Fruit fly (Drosophila melanogaster): ENCODE data around the gene Naa60.
A peak's percentile ranks its signal among the peaks of the same experiment; 100 is the strongest.

Naa60 gene

DNA sequence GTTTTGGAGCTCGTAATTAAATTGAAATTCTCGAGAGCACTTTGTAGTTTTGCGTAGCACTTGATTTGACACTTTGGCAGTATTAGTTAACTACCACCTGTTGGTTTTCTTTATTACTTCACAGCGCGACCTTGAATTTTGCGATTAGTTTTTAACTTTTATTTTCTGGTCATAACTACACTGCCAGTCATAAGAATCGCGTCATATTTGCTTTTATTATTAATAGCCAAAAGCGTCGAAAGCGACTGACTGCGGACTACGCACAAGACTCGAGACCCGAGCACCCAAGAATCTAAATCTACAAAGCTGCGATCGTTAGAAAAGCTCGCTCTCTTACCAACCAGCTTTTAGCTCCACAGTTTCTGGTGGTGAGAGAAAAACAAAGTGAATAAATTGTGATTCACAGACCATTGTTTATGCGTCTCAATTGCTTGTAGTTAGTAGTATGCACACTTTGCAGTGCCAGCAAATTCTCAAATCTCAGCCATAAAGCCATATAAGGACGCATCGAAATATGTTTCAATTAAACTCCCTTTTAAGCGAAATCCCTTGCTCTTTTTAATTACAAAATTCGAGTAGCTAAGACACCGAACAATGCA, 33.6 kb downstream of the Naa60 start, which contains the start of gene CG42268 (continued):
- peak; percentile 6; the same call in 1 of the 2 replicates for TF ChIP-seq Adf1 (GFP tag; IDR thresholded peaks at IDR 0.05)
- no peak for TF ChIP-seq CG10209 (GFP tag; optimal IDR thresholded peaks at IDR 0.05)
- no peak for TF ChIP-seq NfI (GFP tag; optimal IDR thresholded peaks at IDR 0.05)
- no peak for TF ChIP-seq dpn (GFP tag; optimal IDR thresholded peaks at IDR 0.05)
- no peak for TF ChIP-seq al (GFP tag; IDR thresholded peaks at IDR 0.05)
- TF ChIP-seq ranshi (GFP tag; IDR thresholded peaks at IDR 0.05): no peak
- no peak for TF ChIP-seq HHEX (GFP tag; optimal IDR thresholded peaks at IDR 0.05)
- no peak for TF ChIP-seq gt (GFP tag; IDR thresholded peaks at IDR 0.05)
- no peak for TF ChIP-seq CG16779 (GFP tag; IDR thresholded peaks at IDR 0.05)
- peak; percentile 21 for TF ChIP-seq caup (GFP tag; optimal IDR thresholded peaks at IDR 0.05; ENCODE audit: severe bottlenecking)
- no peak for TF ChIP-seq cg (GFP tag; optimal IDR thresholded peaks at IDR 0.05)
- peak in 1 of 2 experiments; percentile 42 for TF ChIP-seq Trl (optimal IDR thresholded peaks at IDR 0.05)
- TF ChIP-seq Trl (GFP tag; optimal IDR thresholded peaks at IDR 0.05): no peak
- TF ChIP-seq CG34376 (GFP tag; optimal IDR thresholded peaks at IDR 0.05): peak; percentile 47
- TF ChIP-seq CG11695 (GFP tag; IDR thresholded peaks at IDR 0.05): peak; percentile 71
- TF ChIP-seq CG4617 (GFP tag; optimal IDR thresholded peaks at IDR 0.05; ENCODE audit: borderline replicate concordance): no peak
- no peak for TF ChIP-seq CG11093 (GFP tag; IDR thresholded peaks at IDR 0.05)
- no peak for TF ChIP-seq D19B (GFP tag; optimal IDR thresholded peaks at IDR 0.05)
- no peak for TF ChIP-seq CG10654 (GFP tag; optimal IDR thresholded peaks at IDR 0.05)
- TF ChIP-seq mirr (GFP tag; optimal IDR thresholded peaks at IDR 0.05): peak; percentile 23
- no peak for TF ChIP-seq fd3F (GFP tag; optimal IDR thresholded peaks at IDR 0.05)
- TF ChIP-seq Med (GFP tag): peak; percentile 81
- no peak for TF ChIP-seq sqz (GFP tag; optimal IDR thresholded peaks at IDR 0.05)
- TF ChIP-seq Tbp (GFP tag; optimal IDR thresholded peaks at IDR 0.05): no peak
- TF ChIP-seq Deaf1 (tag; optimal IDR thresholded peaks at IDR 0.05): peak; percentile 85
- TF ChIP-seq cwo (GFP tag; optimal IDR thresholded peaks at IDR 0.05): peak; percentile 50
- no peak; the same call in 2 of the 3 replicates for TF ChIP-seq Dbx (GFP tag; IDR thresholded peaks at IDR 0.05)
- TF ChIP-seq ci (GFP tag; IDR thresholded peaks at IDR 0.05): no peak
- TF ChIP-seq CG31224 (GFP tag; IDR thresholded peaks at IDR 0.05): no peak
- TF ChIP-seq BtbVII (GFP tag; optimal IDR thresholded peaks at IDR 0.05): peak; percentile 46
- TF ChIP-seq slbo (GFP tag; IDR thresholded peaks at IDR 0.05): no peak
- TF ChIP-seq slou (GFP tag; optimal IDR thresholded peaks at IDR 0.05): no peak
- TF ChIP-seq CG10147 (GFP tag; optimal IDR thresholded peaks at IDR 0.05): peak; percentile 32
- peak; percentile 20 for TF ChIP-seq CG13296 (GFP tag; optimal IDR thresholded peaks at IDR 0.05)
- TF ChIP-seq Poxn (GFP tag; IDR thresholded peaks at IDR 0.05): no peak
- TF ChIP-seq CG13287 (GFP tag; IDR thresholded peaks at IDR 0.05; ENCODE audit: partially characterized antibody): peak; percentile 18; the same call in 1 of the 2 replicates
- TF ChIP-seq sug (tag; optimal IDR thresholded peaks at IDR 0.05): peak; percentile 26
- TF ChIP-seq CG10543 (GFP tag; optimal IDR thresholded peaks at IDR 0.05): peak; percentile 21
- no peak for TF ChIP-seq sna (GFP tag; IDR thresholded peaks at IDR 0.05; ENCODE audit: partially characterized antibody)
- no peak for TF ChIP-seq hkb (optimal IDR thresholded peaks at IDR 0.05)
- no peak for TF ChIP-seq hkb (GFP tag; IDR thresholded peaks at IDR 0.05)
- peak; percentile 32; the same call in 1 of the 3 replicates for TF ChIP-seq row (GFP tag; IDR thresholded peaks at IDR 0.05)
- peak; percentile 77 for TF ChIP-seq CG13894 (tag; optimal IDR thresholded peaks at IDR 0.05)
- TF ChIP-seq CG7928 (GFP tag; optimal IDR thresholded peaks at IDR 0.05): no peak
- peak; percentile 30; the same call in 1 of the 2 replicates for TF ChIP-seq Rfx (GFP tag; IDR thresholded peaks at IDR 0.05)
- TF ChIP-seq bowl (GFP tag; IDR thresholded peaks at IDR 0.05): no peak
- peak; percentile 63 for TF ChIP-seq ftz-f1 (GFP tag; optimal IDR thresholded peaks at IDR 0.05)
- no peak for TF ChIP-seq pum (GFP tag; optimal IDR thresholded peaks at IDR 0.05)
- no peak for TF ChIP-seq CG4424 (GFP tag; optimal IDR thresholded peaks at IDR 0.05)
- no peak for TF ChIP-seq CG12219 (GFP tag; optimal IDR thresholded peaks at IDR 0.05)
- no peak for TF ChIP-seq zf30C (GFP tag; optimal IDR thresholded peaks at IDR 0.05)
